Worm (Caenorhabditis elegans) whole organism, mixed stage, embryonic: ENCODE measurements around the gene polq-1.
A peak's percentile ranks its signal among the peaks of the same experiment; 100 is the strongest.

Source experiments
- M03D4.4 ChIP-seq: sonication (generic microtip); optimal IDR thresholded peaks from 2 replicates; lab custom pipeline; 2017; ENCODE audit warnings: mild to moderate bottlenecking, missing genetic modification characterization, missing compliant biosample characterization
- bed-3 ChIP-seq: fragments of 200-800 bp; sonication (Bioruptor generic); optimal IDR thresholded peaks from 3 replicates; lab custom pipeline; 2018; ENCODE audit warnings: mild to moderate bottlenecking, missing genetic modification characterization, moderate library complexity, missing compliant biosample characterization
- blmp-1 ChIP-seq: fragments of 150-350 bp; optimal IDR thresholded peaks from 2 replicates; lab custom pipeline; 2014; ENCODE audit warnings: missing biosample characterization, missing genetic modification characterization
- ceh-39 ChIP-seq: fragments of 150-350 bp; optimal IDR thresholded peaks from 2 replicates; lab custom pipeline; 2014; ENCODE audit warnings: missing biosample characterization, missing genetic modification characterization
- ceh-43 ChIP-seq: fragments of 200-800 bp; sonication (Bioruptor generic); optimal IDR thresholded peaks from 2 replicates; lab custom pipeline; 2018; ENCODE audit warnings: mild to moderate bottlenecking, missing genetic modification characterization, moderate library complexity, missing compliant biosample characterization
- ces-1 ChIP-seq: fragments of 150-350 bp; optimal IDR thresholded peaks from 2 replicates; lab custom pipeline; 2014; ENCODE audit warnings: missing biosample characterization, missing genetic modification reagents, missing genetic modification characterization
- cnd-1 ChIP-seq: fragments of 200-800 bp; sonication (Bioruptor generic); optimal IDR thresholded peaks from 2 replicates; lab custom pipeline; 2018; ENCODE audit warnings: mild to moderate bottlenecking, missing genetic modification characterization, missing compliant biosample characterization
- drap-1 ChIP-seq: fragments of 200-800 bp; sonication (Bioruptor generic); optimal IDR thresholded peaks from 3 replicates; lab custom pipeline; 2018; ENCODE audit warnings: mild to moderate bottlenecking, missing genetic modification characterization, missing compliant biosample characterization
- elt-1 ChIP-seq: sonication (generic microtip); optimal IDR thresholded peaks from 2 replicates; lab custom pipeline; 2017; ENCODE audit warnings: missing genetic modification characterization, mild to moderate bottlenecking, missing compliant biosample characterization, antibody characterized with exemption, moderate library complexity, borderline replicate concordance; ENCODE audit not compliant: insufficient read depth
- elt-3 ChIP-seq: fragments of 150-350 bp; optimal IDR thresholded peaks from 2 replicates; lab custom pipeline; 2014; ENCODE audit warnings: missing biosample characterization, missing genetic modification characterization
- ham-2 ChIP-seq: fragments of 200-800 bp; sonication (Bioruptor generic); optimal IDR thresholded peaks from 2 replicates; lab custom pipeline; 2018; ENCODE audit warnings: mild to moderate bottlenecking, missing genetic modification characterization, missing compliant biosample characterization
- hlh-1 ChIP-seq: fragments of 150-350 bp; optimal IDR thresholded peaks from 2 replicates; lab custom pipeline; 2014; ENCODE audit warnings: missing biosample characterization, missing genetic modification reagents, missing genetic modification characterization
- lin-13 ChIP-seq: fragments of 150-350 bp; optimal IDR thresholded peaks from 2 replicates; lab custom pipeline; 2014; ENCODE audit warnings: missing biosample characterization, missing genetic modification characterization
- lin-32 ChIP-seq: fragments of 200-800 bp; sonication (Bioruptor generic); optimal IDR thresholded peaks from 2 replicates; lab custom pipeline; 2018; ENCODE audit warnings: mild to moderate bottlenecking, missing genetic modification characterization, missing compliant biosample characterization
- lsy-2 ChIP-seq: fragments of 150-350 bp; optimal IDR thresholded peaks from 2 replicates; lab custom pipeline; 2014; ENCODE audit warnings: missing biosample characterization, missing genetic modification characterization
- mab-5 ChIP-seq: fragments of 150-350 bp; optimal IDR thresholded peaks from 2 replicates; lab custom pipeline; 2014; ENCODE audit warnings: missing biosample characterization, missing genetic modification characterization
- mep-1 ChIP-seq: fragments of 150-350 bp; optimal IDR thresholded peaks from 2 replicates; lab custom pipeline; 2017; ENCODE audit warnings: missing biosample characterization, missing genetic modification reagents, missing genetic modification characterization, inconsistent platforms
- mls-2 ChIP-seq: sonication (generic microtip); optimal IDR thresholded peaks from 2 replicates; lab custom pipeline; 2016; ENCODE audit warnings: mild to moderate bottlenecking, missing genetic modification characterization, moderate library complexity, missing compliant biosample characterization
- nhr-12 ChIP-seq: fragments of 150-350 bp; optimal IDR thresholded peaks from 2 replicates; lab custom pipeline; 2014; ENCODE audit warnings: missing biosample characterization, missing genetic modification characterization
- nhr-2 ChIP-seq: fragments of 150-350 bp; optimal IDR thresholded peaks from 2 replicates; lab custom pipeline; 2014; ENCODE audit warnings: missing biosample characterization, missing genetic modification characterization
- nhr-237 ChIP-seq: fragments of 150-350 bp; optimal IDR thresholded peaks from 2 replicates; lab custom pipeline; 2014; ENCODE audit warnings: missing biosample characterization, missing genetic modification characterization
- nhr-28 ChIP-seq: fragments of 150-350 bp; optimal IDR thresholded peaks from 2 replicates; lab custom pipeline; 2014; ENCODE audit warnings: missing biosample characterization, missing genetic modification characterization
- nhr-76 ChIP-seq: sonication (generic microtip); optimal IDR thresholded peaks from 2 replicates; lab custom pipeline; 2017; ENCODE audit warnings: missing biosample characterization, missing genetic modification characterization
- pha-4 ChIP-seq: fragments of 150-350 bp; optimal IDR thresholded peaks from 2 replicates; lab custom pipeline; 2018; ENCODE audit warnings: missing biosample characterization, missing genetic modification reagents, missing genetic modification characterization
- sem-2 ChIP-seq: fragments of 200-800 bp; sonication (Bioruptor generic); optimal IDR thresholded peaks from 2 replicates; lab custom pipeline; 2018; ENCODE audit warnings: mild to moderate bottlenecking, missing genetic modification characterization, missing compliant biosample characterization
- sptf-1 ChIP-seq: sonication (generic microtip); optimal IDR thresholded peaks from 2 replicates; lab custom pipeline; 2017; ENCODE audit warnings: mild to moderate bottlenecking, missing genetic modification characterization, moderate library complexity, missing compliant biosample characterization
- unc-120 ChIP-seq: sonication (generic microtip); optimal IDR thresholded peaks from 2 replicates; lab custom pipeline; 2017; ENCODE audit warnings: missing genetic modification characterization, missing compliant biosample characterization; ENCODE audit not compliant: poor library complexity, severe bottlenecking
- ztf-11 ChIP-seq: fragments of 150-350 bp; optimal IDR thresholded peaks from 2 replicates; lab custom pipeline; 2014; ENCODE audit warnings: missing biosample characterization, missing genetic modification characterization

Gene polq-1

ce11 chrIII:5802971-5803370, at the start of gene polq-1, which contains the start of gene him-10:
Gene polq-1 (minus strand): TSS chrIII:5803160.
Gene him-10 (plus strand): TSS chrIII:5803260.
- TF ChIP-seq mab-5 (tag; lab: Kevin White, UChicago) (no peak), ztf-11 (tag; lab: Kevin White, UChicago) (no peak), nhr-28 (tag; lab: Kevin White, UChicago) (no peak), elt-1 (tag; lab: Kevin White, UChicago) (no peak), nhr-12 (no peak), sem-2 (no peak), elt-3 (tag; lab: Kevin White, UChicago) (no peak), pha-4 (tag; lab: Kevin White, UChicago) (no peak)
- TF ChIP-seq, all 35 proteins: peak for 0

- TF ChIP-seq ceh-43 (GFP tag; lab: Kevin White, UChicago) = no peak
- no peak for TF ChIP-seq unc-120 (tag; lab: Kevin White, UChicago)
- no peak for TF ChIP-seq ham-2
- no peak for TF ChIP-seq sptf-1 (tag; lab: Kevin White, UChicago)
- TF ChIP-seq lin-32 (GFP tag; lab: Kevin White, UChicago) = no peak
- no peak for TF ChIP-seq bed-3
- TF ChIP-seq ces-1 (GFP tag; lab: Kevin White, UChicago) = peak; percentile 39
- no peak for TF ChIP-seq nhr-76
- no peak for TF ChIP-seq hlh-1 (tag; lab: Kevin White, UChicago)
These were observed 43.5 kb upstream of the polq-1 start for ce11 chrIII:5846412-5846811.

- TF ChIP-seq cnd-1 (tag; lab: Kevin White, UChicago) (no peak), ces-1 (GFP tag; lab: Kevin White, UChicago) (peak; percentile 85), lin-13 (no peak)
These were observed 42.5 kb upstream of the polq-1 start for ce11 chrIII:5845483-5845882.

- TF ChIP-seq nhr-76 = no peak
- TF ChIP-seq drap-1 (GFP tag; lab: Kevin White, UChicago) = no peak
- TF ChIP-seq nhr-237 (tag; lab: Kevin White, UChicago) = no peak
These were observed 40.7 kb upstream of the polq-1 start for ce11 chrIII:5843662-5844061.

- TF ChIP-seq cnd-1 (tag; lab: Kevin White, UChicago) = no peak
- TF ChIP-seq M03D4.4 = no peak
- no peak for TF ChIP-seq mep-1 (tag; lab: Kevin White, UChicago)
- TF ChIP-seq ceh-39 (tag; lab: Kevin White, UChicago) = no peak
- no peak for TF ChIP-seq bed-3
- TF ChIP-seq ceh-43 (GFP tag; lab: Kevin White, UChicago) = no peak
- TF ChIP-seq mls-2 (tag; lab: Kevin White, UChicago) = no peak
- TF ChIP-seq lin-32 (GFP tag; lab: Kevin White, UChicago) = no peak
- TF ChIP-seq drap-1 (GFP tag; lab: Kevin White, UChicago) = no peak
- TF ChIP-seq hlh-1 (tag; lab: Kevin White, UChicago) = no peak
- TF ChIP-seq sptf-1 (tag; lab: Kevin White, UChicago) = no peak
- TF ChIP-seq nhr-76 = no peak
- no peak for TF ChIP-seq nhr-2 (tag; lab: Kevin White, UChicago)
- no peak for TF ChIP-seq unc-120 (tag; lab: Kevin White, UChicago)
- no peak for TF ChIP-seq lin-13
These were observed 40.0 kb upstream of the polq-1 start for ce11 chrIII:5842920-5843319.

ce11 chrIII:5841676-5842075, 38.7 kb upstream of the polq-1 start:
- TF ChIP-seq hlh-1 (tag; lab: Kevin White, UChicago) = no peak
- no peak for TF ChIP-seq lin-32 (GFP tag; lab: Kevin White, UChicago)
- no peak for TF ChIP-seq lsy-2

- TF ChIP-seq nhr-76 (no peak), lin-13 (no peak), hlh-1 (tag; lab: Kevin White, UChicago) (no peak), blmp-1 (no peak), ces-1 (GFP tag; lab: Kevin White, UChicago) (no peak), pha-4 (tag; lab: Kevin White, UChicago) (no peak), elt-1 (tag; lab: Kevin White, UChicago) (no peak), elt-3 (tag; lab: Kevin White, UChicago) (no peak), nhr-12 (no peak), ceh-39 (tag; lab: Kevin White, UChicago) (no peak)
- TF ChIP-seq, all 35 proteins: peak for 0
These were observed 38.0 kb upstream of the polq-1 start for ce11 chrIII:5840815-5841573.
